Fruit fly (Drosophila melanogaster) whole organism, pupa: ENCODE data around the gene TotA.
A peak's percentile ranks its signal among the peaks of the same experiment; 100 is the strongest.

Experiments
- CG10348 ChIP-seq: fragments of 200-800 bp; sonication (Bioruptor generic); IDR thresholded peaks from 2 replicates; pipeline ENCODE4 v1.3.6; 2022; ENCODE audit warnings: missing biosample characterization, missing genetic modification characterization
- CG12605 ChIP-seq: fragments of 200-800 bp; sonication (Bioruptor generic); IDR thresholded peaks from 2 replicates; pipeline ENCODE4 v1.3.6; 2022; ENCODE audit warnings: missing biosample characterization, missing genetic modification characterization
- CG13204 ChIP-seq: fragments of 200-800 bp; sonication (Bioruptor generic); optimal IDR thresholded peaks from 2 replicates; lab custom pipeline; 2018; ENCODE audit warnings: missing biosample characterization, mild to moderate bottlenecking, missing genetic modification characterization, moderate library complexity
- CG14655 ChIP-seq: fragments of 200-800 bp; sonication (Bioruptor generic); optimal IDR thresholded peaks from 3 replicates; lab custom pipeline; 2017; ENCODE audit warnings: mild to moderate bottlenecking, missing biosample characterization, missing genetic modification reagents, missing genetic modification characterization
- CG15710 ChIP-seq: fragments of 200-800 bp; sonication (Bioruptor generic); optimal IDR thresholded peaks from 2 replicates; lab custom pipeline; 2018; ENCODE audit warnings: missing biosample characterization, mild to moderate bottlenecking, missing genetic modification characterization, moderate library complexity
- CG17806 ChIP-seq: fragments of 200-800 bp; sonication (Bioruptor generic); optimal IDR thresholded peaks from 2 replicates; lab custom pipeline; 2018; ENCODE audit warnings: missing biosample characterization, mild to moderate bottlenecking, missing genetic modification characterization, moderate library complexity
- CG32121 ChIP-seq: fragments of 200-800 bp; sonication (Bioruptor generic); IDR thresholded peaks from 2 replicates; pipeline ENCODE4 v1.3.6; 2022; ENCODE audit warnings: missing biosample characterization, missing genetic modification characterization
- CG34367 ChIP-seq: fragments of 200-800 bp; sonication (Bioruptor generic); optimal IDR thresholded peaks from 2 replicates; lab custom pipeline; 2018; ENCODE audit warnings: missing biosample characterization, mild to moderate bottlenecking, missing genetic modification characterization
- CG4496 ChIP-seq: fragments of 200-800 bp; sonication (Bioruptor generic); IDR thresholded peaks from 3 replicates; pipeline ENCODE4 v1.3.6; 2022; ENCODE audit warnings: missing biosample characterization, missing genetic modification characterization
- CG8159 ChIP-seq: fragments of 200-800 bp; sonication (Bioruptor generic); optimal IDR thresholded peaks from 3 replicates; lab custom pipeline; 2018; ENCODE audit warnings: missing biosample characterization, mild to moderate bottlenecking, missing genetic modification characterization, moderate library complexity
- CG8301 ChIP-seq: fragments of 200-800 bp; sonication (Bioruptor generic); optimal IDR thresholded peaks from 2 replicates; lab custom pipeline; 2018; ENCODE audit warnings: missing biosample characterization, mild to moderate bottlenecking, missing genetic modification characterization
- CG9948 ChIP-seq: fragments of 200-800 bp; sonication (Bioruptor generic); optimal IDR thresholded peaks from 2 replicates; lab custom pipeline; 2018; ENCODE audit warnings: missing biosample characterization, mild to moderate bottlenecking, missing genetic modification characterization, moderate library complexity
- D1 ChIP-seq: fragments of 200-800 bp; sonication (Bioruptor generic); optimal IDR thresholded peaks from 2 replicates; lab custom pipeline; 2018; ENCODE audit warnings: missing biosample characterization, mild to moderate bottlenecking, missing genetic modification characterization, moderate library complexity
- EcR ChIP-seq: fragments of 200-800 bp; sonication (Bioruptor generic); optimal IDR thresholded peaks from 3 replicates; lab custom pipeline; 2019; ENCODE audit warnings: missing biosample characterization, missing genetic modification characterization, mild to moderate bottlenecking, moderate library complexity, missing genetic modification reagents
- Ets98B ChIP-seq: fragments of 200-800 bp; sonication (Bioruptor generic); IDR thresholded peaks from 2 replicates; pipeline ENCODE4 v1.3.6; 2022; ENCODE audit warnings: missing biosample characterization, missing genetic modification characterization
- Pif1A ChIP-seq: fragments of 200-800 bp; sonication (Bioruptor generic); optimal IDR thresholded peaks from 3 replicates; lab custom pipeline; 2016; ENCODE audit warnings: missing biosample characterization, missing genetic modification characterization
- Pif1B ChIP-seq: fragments of 200-800 bp; sonication (Bioruptor generic); optimal IDR thresholded peaks from 3 replicates; lab custom pipeline; 2016; ENCODE audit warnings: missing biosample characterization, missing genetic modification characterization
- Snoo ChIP-seq: fragments of 200-800 bp; sonication (Bioruptor generic); optimal IDR thresholded peaks from 3 replicates; lab custom pipeline; 2017; ENCODE audit warnings: missing biosample characterization, mild to moderate bottlenecking, missing genetic modification characterization, inconsistent platforms
- fd96Ca ChIP-seq: fragments of 200-800 bp; sonication (Bioruptor generic); IDR thresholded peaks from 3 replicates; pipeline ENCODE4 v1.3.6; 2022; ENCODE audit warnings: missing biosample characterization, missing genetic modification characterization
- gl ChIP-seq: fragments of 200-800 bp; sonication (Bioruptor generic); optimal IDR thresholded peaks from 2 replicates; lab custom pipeline; 2018; ENCODE audit warnings: missing biosample characterization, mild to moderate bottlenecking, missing genetic modification characterization
- rn ChIP-seq: fragments of 200-800 bp; sonication (Bioruptor generic); IDR thresholded peaks from 2 replicates; pipeline ENCODE4 v1.3.6; 2022; ENCODE audit warnings: missing biosample characterization, missing genetic modification characterization

Gene TotA

dm6 chr3R:20897128-20897527, 26.3 kb downstream of the TotA start, which contains the start of gene Ktl:
Gene Ktl, minus strand, starts transcription at chr3R:20897320.
- 0 out of 2 replicates have a peak, but pooled peaks have one; percentile 10 for TF ChIP-seq CG12605 (GFP tag; lab: Robert Waterston, UW)
- TF ChIP-seq CG13204, result no peak

dm6 chr3R:20901656-20902055, 30.8 kb downstream of the TotA start, which contains the start of gene Grik:
Gene Grik, plus strand, starts transcription at chr3R:20901956.
- TF ChIP-seq fd96Ca (GFP tag; lab: Robert Waterston, UW), result no peak
- no peak for TF ChIP-seq CG9948 (tag; lab: Kevin White, UChicago)
- TF ChIP-seq CG8159 (tag; lab: Kevin White, UChicago), result no peak
- no peak for TF ChIP-seq Ets98B
- no peak for TF ChIP-seq CG34367 (tag; lab: Kevin White, UChicago)
- no peak for TF ChIP-seq CG14655 (GFP tag; lab: Kevin White, UChicago)
- TF ChIP-seq gl (tag; lab: Kevin White, UChicago), result no peak
- no peak for TF ChIP-seq CG17806
- TF ChIP-seq CG13204, result no peak
- no peak for TF ChIP-seq Pif1A (GFP tag; lab: Kevin White, UChicago)
- TF ChIP-seq CG12605 (GFP tag; lab: Robert Waterston, UW), result no peak

dm6 chr3R:20905418-20905817, 34.6 kb downstream of the TotA start, which contains the start of gene TotX:
Gene TotX, minus strand, starts transcription at chr3R:20905518.
- TF ChIP-seq CG9948 (tag; lab: Kevin White, UChicago), result no peak
- no peak for TF ChIP-seq CG8301 (tag; lab: Kevin White, UChicago)
- no peak for TF ChIP-seq CG15710 (tag; lab: Kevin White, UChicago)
- no peak for TF ChIP-seq Snoo (tag; lab: Kevin White, UChicago)
- TF ChIP-seq Ets98B, result no peak
- no peak for TF ChIP-seq CG4496 (GFP tag; lab: Robert Waterston, UW)
- TF ChIP-seq CG17806, result no peak
- TF ChIP-seq Pif1B (GFP tag; lab: Kevin White, UChicago), result no peak
- no peak for TF ChIP-seq CG10348 (GFP tag; lab: Robert Waterston, UW)
- TF ChIP-seq CG8159 (tag; lab: Kevin White, UChicago), result no peak

DNA sequence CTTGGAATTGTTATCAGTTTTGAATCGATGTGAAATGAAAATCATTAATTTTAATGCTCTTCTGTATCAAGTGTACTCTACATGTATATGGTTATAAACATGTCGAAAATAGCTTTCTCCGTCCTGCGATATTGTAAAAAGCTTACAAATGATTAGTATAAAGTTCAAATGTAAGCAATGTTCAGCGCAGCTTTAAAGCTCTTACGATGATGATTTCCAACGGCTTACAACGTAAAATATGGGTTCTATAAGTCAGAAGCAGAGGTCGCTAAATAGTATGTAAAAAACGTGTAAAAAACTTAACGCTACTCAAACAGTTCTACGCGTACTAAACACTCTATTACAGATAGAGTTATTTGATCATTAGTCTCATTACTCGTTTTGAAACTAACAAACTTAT, 37.8 kb downstream of the TotA start:
- TF ChIP-seq fd96Ca (GFP tag; lab: Robert Waterston, UW) (no peak), D1 (tag; lab: Kevin White, UChicago) (no peak)

DNA sequence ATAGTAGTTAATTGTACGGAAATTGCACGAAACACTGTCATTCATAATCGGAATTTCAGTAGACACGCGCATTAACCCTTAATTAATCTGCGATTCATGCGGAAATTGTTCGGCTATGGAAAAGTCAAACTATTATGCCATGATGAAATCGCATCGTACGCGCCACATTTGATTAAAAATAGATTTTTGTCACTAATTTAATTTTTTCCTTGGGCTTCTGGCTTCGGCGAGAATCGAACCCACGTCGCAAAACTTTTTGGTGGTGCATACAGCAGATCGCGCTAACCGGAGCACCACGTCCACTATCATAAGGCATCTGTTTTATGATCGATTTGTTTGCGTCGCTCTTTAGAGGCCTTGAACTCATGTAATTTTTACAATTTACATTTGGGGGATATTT, 41.9 kb downstream of the TotA start:
- TF ChIP-seq CG32121 (GFP tag; lab: Robert Waterston, UW), result 0 out of 2 replicates have a peak, but pooled peaks have one; percentile 19
- no peak for TF ChIP-seq fd96Ca (GFP tag; lab: Robert Waterston, UW)
- peak; percentile 29 for TF ChIP-seq EcR (GFP tag; lab: Kevin White, UChicago)
- peak; percentile 31; the same call in 1 of the 2 replicates for TF ChIP-seq CG12605 (GFP tag; lab: Robert Waterston, UW)

dm6 chr3R:20914103-20914502, 43.3 kb downstream of the TotA start, which contains the start of gene hdly:
Gene hdly, plus strand, starts transcription at chr3R:20914296.
- TF ChIP-seq CG34367 (tag; lab: Kevin White, UChicago) (peak; percentile 99), CG13204 (peak; percentile 99), Ets98B (peak; percentile 99), fd96Ca (GFP tag; lab: Robert Waterston, UW) (peak; percentile 98), CG9948 (tag; lab: Kevin White, UChicago) (peak; percentile 90), CG12605 (GFP tag; lab: Robert Waterston, UW) (peak; percentile 100), Pif1B (GFP tag; lab: Kevin White, UChicago) (peak; percentile 99), gl (tag; lab: Kevin White, UChicago) (peak; percentile 100), CG4496 (GFP tag; lab: Robert Waterston, UW) (peak; percentile 99), CG8159 (tag; lab: Kevin White, UChicago) (peak; percentile 93), CG14655 (GFP tag; lab: Kevin White, UChicago) (peak; percentile 98), rn (GFP tag; lab: Robert Waterston, UW) (peak; percentile 99), CG15710 (tag; lab: Kevin White, UChicago) (peak; percentile 97), CG17806 (peak; percentile 94), D1 (tag; lab: Kevin White, UChicago) (peak; percentile 84), Pif1A (GFP tag; lab: Kevin White, UChicago) (peak; percentile 99), Snoo (tag; lab: Kevin White, UChicago) (peak; percentile 98), EcR (GFP tag; lab: Kevin White, UChicago) (peak; percentile 80), CG8301 (tag; lab: Kevin White, UChicago) (peak; percentile 97), CG10348 (GFP tag; lab: Robert Waterston, UW) (no peak), CG32121 (GFP tag; lab: Robert Waterston, UW) (peak; percentile 99)

- TF ChIP-seq fd96Ca (GFP tag; lab: Robert Waterston, UW) (no peak), Pif1B (GFP tag; lab: Kevin White, UChicago) (no peak), CG8301 (tag; lab: Kevin White, UChicago) (no peak), CG17806 (no peak), CG13204 (no peak), EcR (GFP tag; lab: Kevin White, UChicago) (no peak), Pif1A (GFP tag; lab: Kevin White, UChicago) (no peak), CG34367 (tag; lab: Kevin White, UChicago) (no peak), CG15710 (tag; lab: Kevin White, UChicago) (no peak)
- TF ChIP-seq, all 21 proteins: peak for 0
These were observed 45.0 kb downstream of the TotA start for dm6 chr3R:20915828-20916227.
